Worm (Caenorhabditis elegans) whole organism, young adult: ENCODE results near the gene C01G10.4.

Source experiments
- B0035.1 ChIP-seq: sonication (generic microtip); optimal IDR thresholded peaks from 2 replicates; lab custom pipeline; 2016; ENCODE audit warnings: missing genetic modification characterization, mild to moderate bottlenecking, missing compliant biosample characterization, missing genotype, missing genetic modification reagents
- D2030.7 ChIP-seq: fragments of 200-800 bp; sonication (Bioruptor generic); IDR thresholded peaks from 2 replicates; pipeline ENCODE4 v1.3.6; 2022; ENCODE audit warnings: missing genetic modification reagents, missing genetic modification characterization, missing compliant biosample characterization
- F33H1.4 ChIP-seq: fragments of 200-800 bp; sonication (Bioruptor generic); IDR thresholded peaks from 2 replicates; pipeline ENCODE4 v1.3.6; 2022; ENCODE audit warnings: missing genetic modification reagents, missing genetic modification characterization, missing compliant biosample characterization
- F49E8.2 ChIP-seq: sonication (generic microtip); optimal IDR thresholded peaks from 3 replicates; lab custom pipeline; 2017; ENCODE audit warnings: missing genetic modification characterization, mild to moderate bottlenecking, missing compliant biosample characterization, antibody characterized with exemption, moderate library complexity; ENCODE audit not compliant: insufficient read depth
- F52B5.7 ChIP-seq: sonication (generic microtip); optimal IDR thresholded peaks from 2 replicates; lab custom pipeline; 2016; ENCODE audit warnings: mild to moderate bottlenecking, missing genetic modification characterization, missing compliant biosample characterization
- K11D2.4 ChIP-seq: fragments of 200-800 bp; sonication (Bioruptor generic); IDR thresholded peaks from 2 replicates; pipeline ENCODE4 v1.3.6; 2022; ENCODE audit warnings: missing genetic modification reagents, missing genetic modification characterization, missing compliant biosample characterization
- Y79H2A.3 ChIP-seq: fragments of 200-800 bp; sonication (Bioruptor generic); conservative IDR thresholded peaks from 2 replicates; pipeline ENCODE4 v1.3.6; 2022; ENCODE audit warnings: missing genetic modification reagents, missing genetic modification characterization, missing compliant biosample characterization
- Y95B8A.8 ChIP-seq: fragments of 200-800 bp; sonication (Bioruptor generic); IDR thresholded peaks from 2 replicates; pipeline ENCODE4 v1.3.6; 2022; ENCODE audit warnings: missing genetic modification reagents, missing genetic modification characterization, missing compliant biosample characterization
- atf-7 ChIP-seq: sonication (generic microtip); optimal IDR thresholded peaks from 2 replicates; lab custom pipeline; 2017; ENCODE audit warnings: mild to moderate bottlenecking, missing genetic modification characterization, missing compliant biosample characterization
- attf-5 ChIP-seq: fragments of 200-800 bp; sonication (Bioruptor generic); optimal IDR thresholded peaks from 2 replicates; lab custom pipeline; 2018; ENCODE audit warnings: mild to moderate bottlenecking, missing genetic modification characterization, missing compliant biosample characterization
- bed-2 ChIP-seq: fragments of 200-800 bp; sonication (Bioruptor generic); IDR thresholded peaks from 2 replicates; pipeline ENCODE4 v1.3.6; 2022; ENCODE audit warnings: missing genetic modification reagents, missing genetic modification characterization, missing compliant biosample characterization
- cebp-1 ChIP-seq, 2 experiments: fragments of 200-800 bp in 1 of 2; sonication (Bioruptor generic) in 1 of 2; sonication (generic microtip) in 1 of 2; IDR thresholded peaks in 1 of 2; optimal IDR thresholded peaks in 1 of 2; 2 replicates each; pipeline versions ENCODE4 v1.3.6 to Lab custom; 2017 to 2022; ENCODE audit warnings: missing compliant biosample characterization in 2 of 2, missing genetic modification characterization in 2 of 2, mild to moderate bottlenecking in 1 of 2, missing genetic modification reagents in 1 of 2, moderate library complexity in 1 of 2
- ceh-40 ChIP-seq: fragments of 200-800 bp; sonication (Bioruptor generic); IDR thresholded peaks from 2 replicates; pipeline ENCODE4 v1.3.6; 2022; ENCODE audit warnings: missing genetic modification characterization, missing compliant biosample characterization
- ceh-58 ChIP-seq: fragments of 200-800 bp; sonication (Bioruptor generic); IDR thresholded peaks from 2 replicates; pipeline ENCODE4 v1.3.6; 2022; ENCODE audit warnings: missing genetic modification characterization, missing compliant biosample characterization
- dox-1 ChIP-seq: fragments of 200-800 bp; sonication (Bioruptor generic); IDR thresholded peaks from 2 replicates; pipeline ENCODE4 v1.3.6; 2022; ENCODE audit warnings: missing genetic modification reagents, missing genetic modification characterization, missing compliant biosample characterization
- dpff-1 ChIP-seq: sonication (generic microtip); optimal IDR thresholded peaks from 2 replicates; lab custom pipeline; 2017; ENCODE audit warnings: mild to moderate bottlenecking, missing genetic modification characterization, missing compliant biosample characterization
- egrh-3 ChIP-seq: fragments of 200-800 bp; sonication (Bioruptor generic); IDR thresholded peaks from 2 replicates; pipeline ENCODE4 v1.3.6; 2022; ENCODE audit warnings: missing genetic modification reagents, missing genetic modification characterization, missing compliant biosample characterization
- ekl-4 ChIP-seq: fragments of 200-800 bp; sonication (Bioruptor generic); IDR thresholded peaks from 2 replicates; pipeline ENCODE4 v1.3.6; 2022; ENCODE audit warnings: missing genetic modification reagents, missing genetic modification characterization, missing compliant biosample characterization
- gei-17 ChIP-seq: fragments of 200-800 bp; sonication (Bioruptor generic); optimal IDR thresholded peaks from 2 replicates; lab custom pipeline; 2018; ENCODE audit warnings: mild to moderate bottlenecking, missing genetic modification characterization, missing compliant biosample characterization
- him-1 ChIP-seq: sonication (generic microtip); optimal IDR thresholded peaks from 2 replicates; lab custom pipeline; 2016; ENCODE audit warnings: missing genotype, missing genetic modification reagents, missing genetic modification characterization, missing compliant biosample characterization
- hsf-1 ChIP-seq: fragments of 200-800 bp; sonication (Bioruptor generic); IDR thresholded peaks from 2 replicates; pipeline ENCODE4 v1.3.6; 2022; ENCODE audit warnings: missing genetic modification reagents, missing genetic modification characterization, missing compliant biosample characterization
- lag-1 ChIP-seq: fragments of 200-800 bp; sonication (Bioruptor generic); IDR thresholded peaks from 2 replicates; pipeline ENCODE4 v1.3.6; 2022; ENCODE audit warnings: missing genetic modification reagents, missing genetic modification characterization, missing compliant biosample characterization
- let-607 ChIP-seq, 2 experiments: fragments of 200-800 bp in 1 of 2; sonication (Bioruptor generic) in 1 of 2; sonication (generic microtip) in 1 of 2; optimal IDR thresholded peaks; 2 replicates each; lab custom pipeline; 2016 to 2018; ENCODE audit warnings: mild to moderate bottlenecking in 2 of 2, missing compliant biosample characterization in 2 of 2, missing genetic modification characterization in 2 of 2, moderate library complexity in 2 of 2, missing genotype in 1 of 2
- lin-35 ChIP-seq, 3 experiments: fragments of 150-350 bp in 2 of 3; sonication (generic microtip) in 1 of 3; optimal IDR thresholded peaks; 2 replicates each; lab custom pipeline; 2014 to 2018; ENCODE audit warnings: missing biosample characterization in 3 of 3, missing genetic modification characterization in 3 of 3, missing genetic modification reagents in 3 of 3
- lir-1 ChIP-seq: fragments of 200-800 bp; sonication (Bioruptor generic); conservative IDR thresholded peaks from 2 replicates; pipeline ENCODE4 v1.3.6; 2022; ENCODE audit warnings: missing genetic modification reagents, missing genetic modification characterization, missing compliant biosample characterization
- lsl-1 ChIP-seq: fragments of 200-800 bp; sonication (Bioruptor generic); optimal IDR thresholded peaks from 2 replicates; lab custom pipeline; 2018; ENCODE audit warnings: mild to moderate bottlenecking, missing genetic modification characterization, moderate library complexity, missing compliant biosample characterization
- madf-8 ChIP-seq: fragments of 200-800 bp; sonication (Bioruptor generic); conservative IDR thresholded peaks from 2 replicates; pipeline ENCODE4 v1.3.6; 2022; ENCODE audit warnings: missing genetic modification reagents, missing genetic modification characterization, missing compliant biosample characterization
- mcd-1 ChIP-seq: fragments of 200-800 bp; sonication (Bioruptor generic); IDR thresholded peaks from 2 replicates; pipeline ENCODE4 v1.3.6; 2022; ENCODE audit warnings: missing genetic modification reagents, missing genetic modification characterization, missing compliant biosample characterization
- mel-28 ChIP-seq: sonication (generic microtip); optimal IDR thresholded peaks from 2 replicates; lab custom pipeline; 2016; ENCODE audit warnings: borderline replicate concordance, mild to moderate bottlenecking, missing genetic modification characterization, missing compliant biosample characterization
- mxl-1 ChIP-seq: sonication (generic microtip); optimal IDR thresholded peaks from 2 replicates; lab custom pipeline; 2016; ENCODE audit warnings: missing genetic modification characterization, missing compliant biosample characterization
- nfya-2 ChIP-seq: fragments of 200-800 bp; sonication (Bioruptor generic); IDR thresholded peaks from 2 replicates; pipeline ENCODE4 v1.3.6; 2022; ENCODE audit warnings: missing genetic modification reagents, missing genetic modification characterization, missing compliant biosample characterization
- nhr-80 ChIP-seq: sonication (generic microtip); optimal IDR thresholded peaks from 2 replicates; lab custom pipeline; 2016; ENCODE audit warnings: missing genetic modification characterization, missing compliant biosample characterization
- snpc-1.1 ChIP-seq: sonication (generic microtip); optimal IDR thresholded peaks from 2 replicates; lab custom pipeline; 2017; ENCODE audit warnings: missing genetic modification characterization, mild to moderate bottlenecking, missing compliant biosample characterization, antibody characterized with exemption, moderate library complexity, missing genotype, missing genetic modification reagents; ENCODE audit not compliant: insufficient read depth
- tbp1 ChIP-seq: fragments of 200-800 bp; sonication (Bioruptor generic); optimal IDR thresholded peaks from 2 replicates; lab custom pipeline; 2018; ENCODE audit warnings: mild to moderate bottlenecking, missing genetic modification characterization, missing compliant biosample characterization
- unc-130 ChIP-seq: sonication (generic microtip); optimal IDR thresholded peaks from 2 replicates; lab custom pipeline; 2016; ENCODE audit warnings: missing genetic modification reagents, missing genetic modification characterization, missing compliant biosample characterization
- zfh-2 ChIP-seq: fragments of 200-800 bp; sonication (Bioruptor generic); conservative IDR thresholded peaks from 2 replicates; pipeline ENCODE4 v1.3.6; 2022; ENCODE audit warnings: missing genetic modification reagents, missing genetic modification characterization, missing compliant biosample characterization
- ztf-18 ChIP-seq: sonication (generic microtip); optimal IDR thresholded peaks from 2 replicates; lab custom pipeline; 2016; ENCODE audit warnings: missing genotype, mild to moderate bottlenecking, missing genetic modification characterization, missing compliant biosample characterization
- ztf-22 ChIP-seq: fragments of 200-800 bp; sonication (Bioruptor generic); optimal IDR thresholded peaks from 2 replicates; lab custom pipeline; 2018; ENCODE audit warnings: mild to moderate bottlenecking, missing genetic modification characterization, moderate library complexity, missing compliant biosample characterization
- ztf-26 ChIP-seq: sonication (generic microtip); optimal IDR thresholded peaks from 2 replicates; lab custom pipeline; 2017; ENCODE audit warnings: missing genetic modification characterization, missing compliant biosample characterization
- ztf-3 ChIP-seq: fragments of 200-800 bp; sonication (Bioruptor generic); optimal IDR thresholded peaks from 2 replicates; lab custom pipeline; 2018; ENCODE audit warnings: mild to moderate bottlenecking, missing genetic modification characterization, missing compliant biosample characterization

The C01G10.4 gene

DNA sequence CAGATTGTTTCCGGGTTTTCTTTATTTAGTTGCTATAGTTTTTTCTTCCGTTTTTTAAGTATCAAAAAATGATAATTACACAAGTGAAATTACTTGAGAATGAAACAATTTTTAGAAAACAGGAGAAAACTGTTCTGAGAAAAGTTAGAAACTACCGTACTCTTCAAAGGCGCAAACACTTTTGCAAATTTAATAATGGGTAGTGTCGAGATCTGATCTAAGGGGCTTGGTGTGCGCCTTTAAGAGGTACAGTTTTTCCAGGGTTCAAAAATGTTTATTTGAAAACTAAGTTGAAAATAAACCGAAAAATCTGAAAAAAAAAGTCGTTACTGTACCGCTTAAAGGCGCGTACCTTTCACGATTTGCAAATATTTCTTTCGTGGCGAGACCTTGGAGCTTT, 28.9 kb upstream of the C01G10.4 start:
- no peak for TF ChIP-seq Y95B8A.8 (GFP tag; lab: Robert Waterston, UW)
- peak; percentile 55; the same call in 1 of the 2 replicates for TF ChIP-seq F33H1.4 (GFP tag; lab: Robert Waterston, UW)
- peak; percentile 77 for TF ChIP-seq lsl-1 (GFP tag; lab: Kevin White, UChicago)

DNA sequence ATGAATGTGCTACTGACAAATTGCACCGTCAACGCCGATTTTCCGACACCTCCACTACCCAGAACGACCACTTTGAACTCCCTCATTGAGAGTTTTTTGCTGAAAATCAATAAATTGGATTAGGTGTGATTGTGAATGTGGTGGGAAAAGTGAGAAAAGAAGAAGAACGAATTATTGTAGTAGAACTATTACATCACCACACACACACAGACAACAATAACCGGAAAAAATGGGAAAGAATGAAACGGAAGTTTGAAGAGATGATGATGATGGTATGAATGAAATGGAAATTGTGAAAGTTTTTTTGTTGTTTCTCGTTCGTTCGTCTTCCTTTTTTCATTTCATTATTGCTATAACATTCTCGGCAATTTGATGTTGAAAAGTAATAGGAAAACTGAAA, 25.6 kb upstream of the C01G10.4 start, which contains the start of gene rap-2:
Gene rap-2, minus strand, starts transcription at position 101 of the 400 bp plus-strand sequence.
- TF ChIP-seq let-607 (tag; optimal IDR thresholded peaks at IDR 0.05; lab: Kevin White, UChicago) (no peak), Y95B8A.8 (GFP tag; lab: Robert Waterston, UW) (no peak), him-1 (tag; lab: Kevin White, UChicago) (no peak), egrh-3 (GFP tag; lab: Robert Waterston, UW) (no peak), unc-130 (GFP tag; lab: Kevin White, UChicago) (no peak), bed-2 (GFP tag; lab: Robert Waterston, UW) (no peak), ekl-4 (GFP tag; lab: Robert Waterston, UW) (no peak), lir-1 (GFP tag; lab: Robert Waterston, UW) (no peak), F52B5.7 (no peak), ztf-26 (tag; lab: Kevin White, UChicago) (no peak), ceh-40 (no peak)
- TF ChIP-seq, all 124 proteins: peak for 0

DNA sequence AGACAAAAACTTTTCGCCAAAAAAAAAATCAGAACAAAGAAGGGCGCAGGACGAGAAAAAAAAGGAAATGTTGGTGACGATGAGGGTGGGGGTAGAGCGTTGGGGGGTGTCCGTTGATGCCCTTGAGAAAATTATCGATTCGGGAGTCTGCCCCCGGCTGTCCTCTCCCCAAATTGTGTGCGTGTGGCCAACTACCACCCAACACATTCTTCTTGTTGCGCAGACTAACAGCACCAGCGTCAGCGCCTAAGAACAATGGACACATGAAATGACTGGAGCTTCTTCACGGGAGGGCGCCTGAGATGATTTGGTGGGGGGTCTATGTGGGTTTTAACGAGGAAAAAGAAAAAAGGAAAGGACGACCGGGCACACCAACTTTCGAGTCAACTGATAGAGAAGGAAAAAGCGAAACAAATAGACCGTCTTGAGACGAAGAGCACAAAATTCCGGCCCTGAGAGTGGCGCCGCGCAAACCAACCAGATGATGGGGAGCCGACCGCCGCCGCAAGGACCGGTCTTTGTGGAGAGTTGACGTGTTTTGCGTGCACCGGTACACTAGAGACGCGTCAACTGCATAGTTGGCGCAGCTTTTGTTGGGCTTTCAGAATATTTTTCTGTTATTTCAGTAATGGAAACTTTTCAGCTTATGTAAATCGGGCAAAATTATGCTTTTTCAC, 24.3 kb upstream of the C01G10.4 start, which contains the start of gene C25D7.9:
Gene C25D7.9, plus strand, starts transcription at position 68 of the 677 bp plus-strand sequence.
- TF ChIP-seq mcd-1 (GFP tag; lab: Robert Waterston, UW) (peak; percentile 42; the same call in 1 of the 2 replicates), egrh-3 (GFP tag; lab: Robert Waterston, UW) (0 out of 2 replicates have a peak, but pooled peaks have one; percentile 11), lsl-1 (GFP tag; lab: Kevin White, UChicago) (no peak), attf-5 (GFP tag; lab: Kevin White, UChicago) (no peak), ztf-22 (GFP tag; lab: Kevin White, UChicago) (no peak), ztf-18 (tag; lab: Kevin White, UChicago) (peak; percentile 84), dpff-1 (tag; lab: Kevin White, UChicago) (no peak), dox-1 (GFP tag; lab: Robert Waterston, UW) (peak; percentile 62), zfh-2 (GFP tag; lab: Robert Waterston, UW) (peak; percentile 89), lin-35 (GFP tag; optimal IDR thresholded peaks at IDR 0.05; lab: Kevin White, UChicago) (no peak), ekl-4 (GFP tag; lab: Robert Waterston, UW) (no peak), F49E8.2 (tag; lab: Kevin White, UChicago) (no peak), cebp-1 (GFP tag; IDR thresholded peaks at IDR 0.05; lab: Robert Waterston, UW) (no peak), cebp-1 (tag; optimal IDR thresholded peaks at IDR 0.05; lab: Kevin White, UChicago) (peak; percentile 22)
- TF ChIP-seq, all 124 proteins: peak for 6

DNA sequence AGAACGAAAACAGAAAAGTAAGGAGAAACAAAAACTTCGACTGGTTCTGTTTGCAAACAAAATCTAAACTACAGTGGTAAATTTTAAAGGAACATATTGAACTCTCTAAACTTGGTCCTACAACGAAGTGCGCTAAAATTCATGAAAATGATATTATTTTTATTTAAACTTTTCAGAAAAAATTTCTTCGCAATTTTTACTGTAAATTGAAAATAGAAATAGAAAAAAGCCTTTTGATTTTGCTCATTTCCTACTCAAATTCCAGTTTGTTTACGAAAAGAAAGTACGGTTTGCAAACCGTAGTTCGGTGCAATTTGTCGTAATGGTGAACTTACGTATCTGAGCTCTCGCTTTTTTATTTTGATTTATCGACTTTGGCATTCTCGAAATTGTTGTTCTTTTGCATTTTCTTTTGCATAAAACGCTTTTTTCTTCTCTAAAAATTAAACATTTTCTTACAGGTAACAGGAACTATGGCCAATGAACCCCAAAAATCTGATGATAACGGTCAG, 23.6 kb upstream of the C01G10.4 start, which contains the start of gene otub-1:
Gene otub-1, plus strand, starts transcription at position 462 of the 512 bp plus-strand sequence.
- TF ChIP-seq tbp1 (GFP tag; lab: Kevin White, UChicago) (no peak), B0035.1 (tag; lab: Kevin White, UChicago) (no peak), D2030.7 (peak; percentile 42; the same call in 1 of the 2 replicates), nfya-2 (GFP tag; lab: Robert Waterston, UW) (no peak), ztf-3 (no peak), atf-7 (tag; lab: Kevin White, UChicago) (no peak), ceh-58 (no peak), nhr-80 (no peak), F33H1.4 (GFP tag; lab: Robert Waterston, UW) (peak; percentile 76), Y79H2A.3 (GFP tag; lab: Robert Waterston, UW) (no peak), K11D2.4 (GFP tag; lab: Robert Waterston, UW) (no peak), hsf-1 (no peak), mxl-1 (tag; lab: Kevin White, UChicago) (no peak), snpc-1.1 (tag; lab: Kevin White, UChicago) (no peak), gei-17 (GFP tag; lab: Kevin White, UChicago) (no peak), madf-8 (GFP tag; lab: Robert Waterston, UW) (peak; percentile 25; the same call in 1 of the 2 replicates), lag-1 (GFP tag; lab: Robert Waterston, UW) (no peak), mel-28 (tag; lab: Kevin White, UChicago) (no peak)
